Worm (Caenorhabditis elegans): Measurements from ENCODE around the gene nhr-167.

nhr-167 gene

ce11 chrX:12003969-12004368, 22.1 kb upstream of the nhr-167 start:
- no peak for TF ChIP-seq ham-2 (GFP tag; optimal IDR thresholded peaks at IDR 0.05)
- no peak for TF ChIP-seq cnd-1 (tag; optimal IDR thresholded peaks at IDR 0.05)
- no peak for TF ChIP-seq M03D4.4 (tag; optimal IDR thresholded peaks at IDR 0.05)
- no peak for TF ChIP-seq mls-2 (tag; optimal IDR thresholded peaks at IDR 0.05)
- TF ChIP-seq bed-3 (GFP tag; optimal IDR thresholded peaks at IDR 0.05), result no peak
- TF ChIP-seq ceh-83 (GFP tag; optimal IDR thresholded peaks at IDR 0.05), result no peak
- no peak for TF ChIP-seq lin-13 (tag; optimal IDR thresholded peaks at IDR 0.05)
- TF ChIP-seq unc-62 (GFP tag; optimal IDR thresholded peaks at IDR 0.05), result no peak
- TF ChIP-seq nhr-237 (tag; optimal IDR thresholded peaks at IDR 0.05), result no peak

- TF ChIP-seq flh-1 (GFP tag; optimal IDR thresholded peaks at IDR 0.05) (no peak), hlh-1 (tag; optimal IDR thresholded peaks at IDR 0.05) (no peak), mls-2 (tag; optimal IDR thresholded peaks at IDR 0.05) (no peak), elt-3 (tag; optimal IDR thresholded peaks at IDR 0.05) (no peak), sem-2 (GFP tag; optimal IDR thresholded peaks at IDR 0.05) (no peak), ceh-39 (tag; optimal IDR thresholded peaks at IDR 0.05) (no peak), lin-13 (tag; optimal IDR thresholded peaks at IDR 0.05) (no peak)
Observed at ce11 chrX:12001600-12001999, 19.7 kb upstream of the nhr-167 start.

- no peak for TF ChIP-seq flh-1 (GFP tag; optimal IDR thresholded peaks at IDR 0.05)
- no peak for TF ChIP-seq bed-3 (GFP tag; optimal IDR thresholded peaks at IDR 0.05)
- TF ChIP-seq cnd-1 (tag; optimal IDR thresholded peaks at IDR 0.05), result no peak
- no peak for TF ChIP-seq drap-1 (GFP tag; optimal IDR thresholded peaks at IDR 0.05)
- TF ChIP-seq elt-3 (tag; optimal IDR thresholded peaks at IDR 0.05), result no peak
- no peak for TF ChIP-seq unc-39 (tag; optimal IDR thresholded peaks at IDR 0.05)
- TF ChIP-seq lin-13 (tag; optimal IDR thresholded peaks at IDR 0.05), result no peak
- no peak for TF ChIP-seq sem-2 (GFP tag; optimal IDR thresholded peaks at IDR 0.05)
- no peak for TF ChIP-seq ham-2 (GFP tag; optimal IDR thresholded peaks at IDR 0.05)
- TF ChIP-seq snpc-4 (tag; optimal IDR thresholded peaks at IDR 0.05), result no peak
- no peak for TF ChIP-seq ceh-39 (tag; optimal IDR thresholded peaks at IDR 0.05)
- TF ChIP-seq mep-1 (tag; optimal IDR thresholded peaks at IDR 0.05), result no peak
- no peak for TF ChIP-seq ces-1 (GFP tag; optimal IDR thresholded peaks at IDR 0.05)
- no peak for TF ChIP-seq lsy-2 (tag; optimal IDR thresholded peaks at IDR 0.05)
- TF ChIP-seq nhr-28 (tag; optimal IDR thresholded peaks at IDR 0.05), result no peak
- no peak for TF ChIP-seq M03D4.4 (tag; optimal IDR thresholded peaks at IDR 0.05)
Observed at ce11 chrX:11999573-11999972, 17.7 kb upstream of the nhr-167 start.

- no peak for TF ChIP-seq unc-39 (tag; optimal IDR thresholded peaks at IDR 0.05)
- TF ChIP-seq tbx-8 (GFP tag; optimal IDR thresholded peaks at IDR 0.05), result no peak
- no peak for TF ChIP-seq nhr-76 (tag; optimal IDR thresholded peaks at IDR 0.05)
- no peak for TF ChIP-seq flh-1 (GFP tag; optimal IDR thresholded peaks at IDR 0.05)
- no peak for TF ChIP-seq nhr-12 (tag; optimal IDR thresholded peaks at IDR 0.05)
- no peak for TF ChIP-seq nhr-2 (tag; optimal IDR thresholded peaks at IDR 0.05)
- no peak for TF ChIP-seq lin-32 (GFP tag; optimal IDR thresholded peaks at IDR 0.05)
- TF ChIP-seq ces-1 (GFP tag; optimal IDR thresholded peaks at IDR 0.05), result no peak
- no peak for TF ChIP-seq M03D4.4 (tag; optimal IDR thresholded peaks at IDR 0.05)
- TF ChIP-seq drap-1 (GFP tag; optimal IDR thresholded peaks at IDR 0.05), result no peak
- TF ChIP-seq ztf-11 (tag; optimal IDR thresholded peaks at IDR 0.05), result no peak
- TF ChIP-seq blmp-1 (tag; optimal IDR thresholded peaks at IDR 0.05), result no peak
- no peak for TF ChIP-seq ceh-39 (tag; optimal IDR thresholded peaks at IDR 0.05)
- TF ChIP-seq mls-2 (tag; optimal IDR thresholded peaks at IDR 0.05), result no peak
- TF ChIP-seq nhr-28 (tag; optimal IDR thresholded peaks at IDR 0.05), result no peak
- no peak for TF ChIP-seq mep-1 (tag; optimal IDR thresholded peaks at IDR 0.05)
- no peak for TF ChIP-seq zip-8 (tag; optimal IDR thresholded peaks at IDR 0.05)
- TF ChIP-seq mab-5 (tag; optimal IDR thresholded peaks at IDR 0.05), result no peak
- no peak for TF ChIP-seq ceh-83 (GFP tag; optimal IDR thresholded peaks at IDR 0.05)
- TF ChIP-seq lin-13 (tag; optimal IDR thresholded peaks at IDR 0.05), result no peak
Observed at ce11 chrX:11996606-11997005, 14.7 kb upstream of the nhr-167 start.

ce11 chrX:11994484-11994883, 12.6 kb upstream of the nhr-167 start, which contains the start of gene C49F5.7:
C49F5.7 (plus strand) TSS chrX:11994784.
- no peak for TF ChIP-seq unc-39 (tag; optimal IDR thresholded peaks at IDR 0.05)
- no peak for TF ChIP-seq zip-8 (tag; optimal IDR thresholded peaks at IDR 0.05)
- TF ChIP-seq lin-32 (GFP tag; optimal IDR thresholded peaks at IDR 0.05), result no peak
- no peak for TF ChIP-seq flh-1 (GFP tag; optimal IDR thresholded peaks at IDR 0.05)
- no peak for TF ChIP-seq hlh-1 (tag; optimal IDR thresholded peaks at IDR 0.05)
- no peak for TF ChIP-seq unc-62 (GFP tag; optimal IDR thresholded peaks at IDR 0.05)
- no peak for TF ChIP-seq ceh-43 (GFP tag; optimal IDR thresholded peaks at IDR 0.05)
- no peak for TF ChIP-seq lin-13 (tag; optimal IDR thresholded peaks at IDR 0.05)
- no peak for TF ChIP-seq ceh-39 (tag; optimal IDR thresholded peaks at IDR 0.05)
- TF ChIP-seq blmp-1 (tag; optimal IDR thresholded peaks at IDR 0.05), result no peak
- TF ChIP-seq bed-3 (GFP tag; optimal IDR thresholded peaks at IDR 0.05), result no peak
- no peak for TF ChIP-seq sptf-1 (tag; optimal IDR thresholded peaks at IDR 0.05)
- TF ChIP-seq M03D4.4 (tag; optimal IDR thresholded peaks at IDR 0.05), result no peak
- no peak for TF ChIP-seq nhr-237 (tag; optimal IDR thresholded peaks at IDR 0.05)
- no peak for TF ChIP-seq nhr-28 (tag; optimal IDR thresholded peaks at IDR 0.05)
